Fruit fly (Drosophila melanogaster) whole organism, adult: ENCODE data around the gene Cat.
A peak's percentile ranks its signal among the peaks of the same experiment; 100 is the strongest.

Experiments used
- CG11617 ChIP-seq: fragments of 200-800 bp; sonication (Bioruptor generic); optimal IDR thresholded peaks from 2 replicates; lab custom pipeline; 2017; ENCODE audit warnings: mild to moderate bottlenecking, missing biosample characterization, missing genetic modification reagents, missing genetic modification characterization
- CG12768 ChIP-seq: fragments of 200-800 bp; sonication (Bioruptor generic); optimal IDR thresholded peaks from 2 replicates; lab custom pipeline; 2017; ENCODE audit warnings: missing biosample characterization, missing genetic modification characterization, mild to moderate bottlenecking, moderate library complexity, missing genetic modification reagents
- CG14711 ChIP-seq: fragments of 200-800 bp; sonication (Bioruptor generic); optimal IDR thresholded peaks from 2 replicates; lab custom pipeline; 2018; ENCODE audit warnings: missing biosample characterization, mild to moderate bottlenecking, missing genetic modification characterization, moderate library complexity
- CG1620 ChIP-seq: fragments of 200-800 bp; sonication (Bioruptor generic); optimal IDR thresholded peaks from 2 replicates; lab custom pipeline; 2016; ENCODE audit warnings: missing biosample characterization, missing genetic modification characterization
- CG33017 ChIP-seq: fragments of 200-800 bp; sonication (Bioruptor generic); optimal IDR thresholded peaks from 2 replicates; lab custom pipeline; 2018; ENCODE audit warnings: missing biosample characterization, mild to moderate bottlenecking, missing genetic modification characterization, moderate library complexity
- CG5204 ChIP-seq: fragments of 200-800 bp; sonication (Bioruptor generic); optimal IDR thresholded peaks from 2 replicates; lab custom pipeline; 2016; ENCODE audit warnings: missing biosample characterization, missing genetic modification characterization
- CG7045 ChIP-seq: fragments of 200-800 bp; sonication (Bioruptor generic); optimal IDR thresholded peaks from 2 replicates; lab custom pipeline; 2017; ENCODE audit warnings: missing biosample characterization, mild to moderate bottlenecking, missing genetic modification characterization
- CG7101 ChIP-seq: fragments of 200-800 bp; sonication (Bioruptor generic); optimal IDR thresholded peaks from 2 replicates; lab custom pipeline; 2018; ENCODE audit warnings: missing biosample characterization, mild to moderate bottlenecking, missing genetic modification characterization, moderate library complexity
- Clk ChIP-seq: fragments of 200-800 bp; sonication (Bioruptor generic); optimal IDR thresholded peaks from 2 replicates; lab custom pipeline; 2017; ENCODE audit warnings: missing biosample characterization, missing genetic modification characterization
- Crg-1 ChIP-seq: fragments of 200-800 bp; sonication (Bioruptor generic); optimal IDR thresholded peaks from 2 replicates; lab custom pipeline; 2016; ENCODE audit warnings: missing biosample characterization, missing genetic modification characterization
- Hr96 ChIP-seq: fragments of 200-800 bp; sonication (Bioruptor generic); optimal IDR thresholded peaks from 2 replicates; lab custom pipeline; 2016; ENCODE audit warnings: missing biosample characterization, missing genetic modification characterization
- Mnt ChIP-seq: fragments of 200-800 bp; sonication (Bioruptor generic); optimal IDR thresholded peaks from 2 replicates; lab custom pipeline; 2016; ENCODE audit warnings: missing biosample characterization, mild to moderate bottlenecking, missing genetic modification characterization
- bab1 ChIP-seq: fragments of 200-800 bp; sonication (Bioruptor generic); optimal IDR thresholded peaks from 3 replicates; lab custom pipeline; 2019; ENCODE audit warnings: missing biosample characterization, mild to moderate bottlenecking, missing genetic modification characterization, moderate library complexity
- cic ChIP-seq: fragments of 200-800 bp; sonication (Bioruptor generic); optimal IDR thresholded peaks from 2 replicates; lab custom pipeline; 2017; ENCODE audit warnings: missing biosample characterization, mild to moderate bottlenecking, missing genetic modification characterization, moderate library complexity
- cnc ChIP-seq, 2 experiments: fragments of >200 bp; optimal IDR thresholded peaks; 2 replicates each; lab custom pipeline; 2017
- kay ChIP-seq: fragments of 200-800 bp; sonication (Bioruptor generic); peaks from one replicate; lab custom pipeline; 2016; ENCODE audit warnings: missing biosample characterization, missing genetic modification characterization, borderline replicate concordance
- ovo ChIP-seq: fragments of 200-800 bp; sonication (Bioruptor generic); optimal IDR thresholded peaks from 2 replicates; lab custom pipeline; 2016; ENCODE audit warnings: missing biosample characterization, missing genetic modification characterization
- pad ChIP-seq: fragments of 200-800 bp; sonication (Bioruptor generic); optimal IDR thresholded peaks from 3 replicates; lab custom pipeline; 2017; ENCODE audit warnings: missing biosample characterization, missing genetic modification characterization, mild to moderate bottlenecking, moderate library complexity, missing genetic modification reagents
- tj ChIP-seq: fragments of 200-800 bp; sonication (Bioruptor generic); optimal IDR thresholded peaks from 3 replicates; lab custom pipeline; 2017; ENCODE audit warnings: missing biosample characterization, mild to moderate bottlenecking, missing genetic modification characterization, moderate library complexity
- toe ChIP-seq: fragments of 200-800 bp; sonication (Bioruptor generic); optimal IDR thresholded peaks from 2 replicates; lab custom pipeline; 2016; ENCODE audit warnings: missing biosample characterization, missing genetic modification characterization

The Cat gene

DNA sequence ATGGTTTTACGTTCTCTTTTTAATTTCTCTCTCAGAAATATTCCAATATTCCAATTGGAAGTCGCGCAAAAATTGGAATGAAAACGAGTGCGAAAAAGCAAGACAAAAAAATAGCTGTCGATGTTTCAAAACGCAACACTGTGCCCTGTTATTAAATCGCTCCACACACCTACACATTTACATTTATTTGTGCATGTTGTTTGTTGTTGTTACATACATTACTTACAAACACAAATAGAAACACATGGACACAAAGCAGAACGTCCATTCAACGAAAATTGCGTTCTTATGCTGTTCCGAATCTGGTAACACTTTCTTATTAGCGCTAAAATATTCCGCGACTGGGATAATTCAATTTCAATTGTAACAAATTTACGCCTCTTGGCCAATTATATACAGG is 18.9 kb downstream of the Cat start:
- no peak for TF ChIP-seq CG5204
- TF ChIP-seq pad (GFP tag; lab: Kevin White, UChicago): peak; percentile 0
- TF ChIP-seq tj (GFP tag; lab: Kevin White, UChicago): peak; percentile 35
- peak; percentile 2 for TF ChIP-seq bab1 (GFP tag; lab: Kevin White, UChicago)
- TF ChIP-seq CG33017: no peak
- TF ChIP-seq Hr96: no peak
- TF ChIP-seq toe (GFP tag; lab: Kevin White, UChicago): no peak
- no peak for TF ChIP-seq cnc (optimal IDR thresholded peaks at IDR 0.05; lab: Kevin White, UChicago)
- TF ChIP-seq CG11617 (GFP tag; lab: Kevin White, UChicago): no peak
- TF ChIP-seq Mnt (GFP tag; lab: Kevin White, UChicago): no peak
- TF ChIP-seq CG12768 (GFP tag; lab: Kevin White, UChicago): no peak
- no peak for TF ChIP-seq Clk (GFP tag; lab: Kevin White, UChicago)
- TF ChIP-seq ovo: no peak
- TF ChIP-seq CG14711: no peak
- no peak for TF ChIP-seq CG1620 (GFP tag; lab: Kevin White, UChicago)
- TF ChIP-seq cic: peak; percentile 4
- TF ChIP-seq CG7045: no peak
- no peak for TF ChIP-seq CG7101 (tag; lab: Kevin White, UChicago)
- no peak for TF ChIP-seq Crg-1 (GFP tag; lab: Kevin White, UChicago)
- TF ChIP-seq kay (GFP tag; lab: Kevin White, UChicago): peak; percentile 66

DNA sequence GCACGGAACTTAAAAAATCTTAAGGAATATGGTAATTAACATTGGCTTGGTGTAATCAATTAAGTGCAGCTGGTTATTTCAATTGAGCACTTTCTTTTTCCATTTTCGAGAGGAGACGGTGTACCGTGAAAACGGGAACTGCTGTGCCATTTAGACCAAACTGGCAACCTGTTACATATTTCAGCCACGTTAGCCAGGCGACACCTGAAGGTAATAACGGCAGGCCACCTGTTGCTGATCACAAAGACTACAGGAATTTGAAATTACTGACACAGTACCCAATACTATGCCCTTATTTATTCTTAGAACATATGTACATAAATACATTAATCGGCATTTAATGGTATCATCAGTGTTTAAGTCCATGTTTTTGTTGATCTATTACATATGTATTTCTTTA is 19.8 kb downstream of the Cat start:
- TF ChIP-seq CG7045 (no peak), tj (GFP tag; lab: Kevin White, UChicago) (no peak), cic (no peak), CG14711 (no peak), cnc (optimal IDR thresholded peaks at IDR 0.05; lab: Kevin White, UChicago) (no peak)

DNA sequence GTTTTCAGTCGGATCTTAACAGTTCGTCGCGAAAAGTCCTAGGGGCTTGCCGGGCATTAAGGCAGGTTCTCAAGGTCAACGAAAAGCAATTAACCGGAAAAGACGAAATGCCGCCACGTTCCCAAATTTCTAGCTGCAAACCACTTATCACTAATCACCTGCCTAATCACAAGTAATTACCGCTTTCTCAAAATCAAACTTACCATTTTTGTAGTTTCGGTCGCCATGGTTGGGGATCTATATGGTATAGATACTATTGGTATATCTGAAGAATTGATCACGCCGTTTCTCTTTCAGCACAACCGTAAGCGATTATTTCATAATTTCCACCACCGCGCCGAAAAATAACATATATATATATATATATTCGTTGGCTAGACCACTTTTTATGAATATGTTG is 23.4 kb downstream of the Cat start:
- TF ChIP-seq bab1 (GFP tag; lab: Kevin White, UChicago) (no peak), Mnt (GFP tag; lab: Kevin White, UChicago) (no peak)

DNA sequence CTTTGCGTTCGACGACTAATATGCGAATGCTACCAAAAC is 23.6 kb downstream of the Cat start, which contains the start of gene Indy:
Gene Indy, minus strand, starts transcription at position 35 of the 39 bp plus-strand sequence.
- TF ChIP-seq bab1 (GFP tag; lab: Kevin White, UChicago): no peak
- no peak for TF ChIP-seq CG7045
- no peak for TF ChIP-seq ovo
- TF ChIP-seq kay (GFP tag; lab: Kevin White, UChicago): no peak
- TF ChIP-seq CG12768 (GFP tag; lab: Kevin White, UChicago): no peak
- TF ChIP-seq CG1620 (GFP tag; lab: Kevin White, UChicago): no peak
- no peak for TF ChIP-seq toe (GFP tag; lab: Kevin White, UChicago)
- no peak for TF ChIP-seq Crg-1 (GFP tag; lab: Kevin White, UChicago)
- TF ChIP-seq Hr96: no peak

DNA sequence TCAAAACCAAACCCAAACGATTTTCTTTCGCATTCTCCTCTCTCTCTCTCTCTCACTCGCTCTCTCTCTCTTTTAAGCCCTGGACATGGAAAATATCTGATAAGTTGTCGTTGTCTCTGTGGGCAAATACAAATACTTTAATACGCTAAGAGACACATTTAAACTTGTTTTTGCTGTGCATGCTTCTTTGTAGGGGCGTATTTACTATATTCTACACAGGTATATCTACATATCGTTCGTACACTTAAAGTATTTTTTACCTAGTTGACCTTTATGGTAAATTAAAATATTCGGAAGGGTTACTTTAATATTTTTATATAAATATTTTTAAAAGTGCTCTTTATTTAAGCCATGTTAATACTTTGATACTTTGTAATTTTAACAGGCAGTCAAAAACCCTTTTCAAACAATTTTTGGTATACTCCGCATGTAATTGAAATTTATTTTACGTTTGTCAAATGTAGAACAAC is 23.9 kb downstream of the Cat start:
- TF ChIP-seq tj (GFP tag; lab: Kevin White, UChicago): peak; percentile 58
- peak; percentile 91 for TF ChIP-seq pad (GFP tag; lab: Kevin White, UChicago)
- TF ChIP-seq Hr96: no peak

DNA sequence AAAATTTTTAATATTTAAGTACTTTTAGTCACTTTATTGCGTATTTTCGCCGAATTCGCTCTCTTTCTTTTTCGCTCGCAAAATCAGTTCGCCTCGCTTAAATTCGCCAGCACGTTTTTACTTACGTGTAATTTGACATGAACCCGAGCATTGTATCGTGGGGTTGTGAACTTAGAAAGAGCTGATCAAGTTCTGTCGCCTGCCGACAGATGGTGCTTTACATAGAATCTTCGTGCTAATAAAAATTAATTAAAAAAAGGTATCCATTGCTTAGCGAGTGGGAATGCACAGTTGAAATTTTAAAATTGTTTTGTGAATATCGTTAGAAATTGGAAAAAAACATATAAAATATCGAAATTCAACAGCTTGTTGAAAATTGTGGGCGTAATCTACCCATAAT is 26.0 kb downstream of the Cat start:
- TF ChIP-seq kay (GFP tag; lab: Kevin White, UChicago) (no peak), Hr96 (no peak), pad (GFP tag; lab: Kevin White, UChicago) (peak; percentile 14), cic (no peak), Crg-1 (GFP tag; lab: Kevin White, UChicago) (no peak), CG1620 (GFP tag; lab: Kevin White, UChicago) (peak; percentile 30), CG5204 (peak; percentile 18), toe (GFP tag; lab: Kevin White, UChicago) (peak; percentile 18), CG7101 (tag; lab: Kevin White, UChicago) (peak; percentile 16), Clk (GFP tag; lab: Kevin White, UChicago) (no peak), bab1 (GFP tag; lab: Kevin White, UChicago) (peak; percentile 90), tj (GFP tag; lab: Kevin White, UChicago) (no peak)

DNA sequence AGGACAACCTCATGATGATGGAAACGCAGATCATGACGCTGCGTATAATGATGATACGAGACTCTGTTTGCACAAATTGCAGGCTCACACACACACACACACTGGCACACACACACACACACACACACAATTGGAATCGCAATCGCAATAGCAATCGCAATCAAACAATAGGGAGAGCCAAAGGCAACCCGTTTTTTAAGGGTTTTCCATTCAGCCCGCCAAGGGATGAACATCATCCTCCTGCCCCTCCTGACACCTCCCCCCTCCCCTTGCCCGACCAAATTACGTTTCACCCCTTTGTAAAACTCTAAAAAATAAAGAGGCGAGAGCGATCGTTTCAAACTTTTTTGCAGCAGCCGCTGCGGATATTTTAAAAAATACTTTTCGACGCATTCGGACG is 29.8 kb downstream of the Cat start:
- TF ChIP-seq pad (GFP tag; lab: Kevin White, UChicago) (no peak), kay (GFP tag; lab: Kevin White, UChicago) (no peak), CG33017 (no peak), Clk (GFP tag; lab: Kevin White, UChicago) (no peak), Mnt (GFP tag; lab: Kevin White, UChicago) (no peak), Crg-1 (GFP tag; lab: Kevin White, UChicago) (no peak), cic (no peak)

DNA sequence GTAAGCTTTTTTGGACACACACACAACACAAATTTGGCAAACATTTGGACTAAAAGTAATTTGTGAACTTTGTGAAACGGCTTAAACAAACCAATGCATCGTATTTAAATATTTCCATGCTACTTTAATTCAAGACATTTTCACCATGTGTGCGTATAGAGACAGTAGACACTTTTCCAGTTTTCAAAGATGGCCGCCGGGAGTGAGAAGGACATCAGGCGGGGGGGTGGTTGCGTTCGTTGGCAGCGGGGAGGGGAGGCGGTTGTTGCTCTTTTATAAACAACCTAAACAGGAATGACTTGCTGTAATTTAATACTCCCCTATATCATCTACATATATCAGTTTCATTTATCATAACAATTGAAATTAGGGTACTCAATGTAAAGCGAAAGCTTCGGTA is 31.0 kb downstream of the Cat start:
- TF ChIP-seq Crg-1 (GFP tag; lab: Kevin White, UChicago) (no peak), CG1620 (GFP tag; lab: Kevin White, UChicago) (no peak), CG11617 (GFP tag; lab: Kevin White, UChicago) (no peak), CG14711 (no peak), kay (GFP tag; lab: Kevin White, UChicago) (no peak), tj (GFP tag; lab: Kevin White, UChicago) (no peak), toe (GFP tag; lab: Kevin White, UChicago) (no peak), CG5204 (no peak), cic (no peak), CG7045 (no peak), pad (GFP tag; lab: Kevin White, UChicago) (no peak), Hr96 (no peak), Mnt (GFP tag; lab: Kevin White, UChicago) (no peak), CG33017 (no peak), bab1 (GFP tag; lab: Kevin White, UChicago) (no peak), CG7101 (tag; lab: Kevin White, UChicago) (no peak)
